Fruit fly (Drosophila melanogaster): ENCODE results near the gene Mnr.
A peak's percentile ranks its signal among the peaks of the same experiment; 100 is the strongest.

The Mnr gene

DNA sequence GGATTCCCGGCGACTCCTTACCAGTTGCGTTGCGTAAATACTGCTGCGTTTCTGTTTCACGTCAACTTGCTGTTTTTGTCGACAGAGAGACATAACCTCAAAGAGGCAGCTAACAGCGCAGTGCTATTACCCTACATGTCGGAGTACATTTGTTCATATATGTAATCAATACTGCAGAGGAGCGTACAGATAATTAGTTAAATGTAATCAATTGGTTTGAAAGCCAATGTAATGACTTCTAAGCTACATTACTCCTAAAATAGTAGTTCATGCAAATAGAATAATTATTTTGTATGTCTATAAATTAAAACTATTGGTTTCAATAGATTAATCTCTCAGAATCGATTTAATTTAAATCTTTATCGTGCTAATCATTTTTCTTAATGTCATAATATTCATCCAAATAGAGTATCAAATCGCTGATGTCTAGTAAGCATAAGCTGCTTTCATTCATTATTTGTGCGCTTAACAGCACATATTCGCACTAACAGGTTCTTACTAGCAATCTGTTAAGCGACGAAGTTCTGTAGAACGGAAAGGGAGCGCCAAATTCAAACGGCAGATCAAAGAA is 38.3 kb upstream of the Mnr start, which contains the start of the genes SLIRP1 and anox:
Gene SLIRP1 (minus strand): TSS at position 95 of the 571 bp plus-strand sequence.
Gene anox (minus strand): TSS at position 95 of the 571 bp plus-strand sequence.
- TF ChIP-seq CG32121 (GFP tag; IDR thresholded peaks at IDR 0.05) (peak; percentile 75), CG9948 (tag; optimal IDR thresholded peaks at IDR 0.05) (peak; percentile 90), CG12605 (GFP tag; IDR thresholded peaks at IDR 0.05) (peak; percentile 32; the same call in 1 of the 2 replicates), CG8301 (tag; optimal IDR thresholded peaks at IDR 0.05) (peak; percentile 89), D1 (tag; optimal IDR thresholded peaks at IDR 0.05) (peak; percentile 87), Pif1B (GFP tag; optimal IDR thresholded peaks at IDR 0.05) (peak; percentile 67), EcR (GFP tag; optimal IDR thresholded peaks at IDR 0.05) (peak; percentile 12), CG13204 (GFP tag; optimal IDR thresholded peaks at IDR 0.05) (no peak), Snoo (tag; optimal IDR thresholded peaks at IDR 0.05) (peak; percentile 88), CG17806 (tag; optimal IDR thresholded peaks at IDR 0.05) (peak; percentile 83), gl (tag; optimal IDR thresholded peaks at IDR 0.05) (peak; percentile 70), CG14655 (GFP tag; optimal IDR thresholded peaks at IDR 0.05) (peak; percentile 92), Ets98B (GFP tag; IDR thresholded peaks at IDR 0.05) (peak; percentile 55), rn (GFP tag; IDR thresholded peaks at IDR 0.05) (0 out of 2 replicates have a peak, but pooled peaks have one; percentile 26), CG10348 (GFP tag; IDR thresholded peaks at IDR 0.05) (no peak), CG34367 (tag; optimal IDR thresholded peaks at IDR 0.05) (peak; percentile 86), Pif1A (GFP tag; optimal IDR thresholded peaks at IDR 0.05) (peak; percentile 82), CG4496 (GFP tag; IDR thresholded peaks at IDR 0.05) (peak; percentile 81), fd96Ca (GFP tag; IDR thresholded peaks at IDR 0.05) (no peak), CG15710 (tag; optimal IDR thresholded peaks at IDR 0.05) (peak; percentile 91), CG8159 (tag; optimal IDR thresholded peaks at IDR 0.05) (peak; percentile 93)

dm6 chrX:21317422-21317821 is 36.5 kb upstream of the Mnr start, which contains the start of gene CG1801:
Gene CG1801 (minus strand): TSS chrX:21317522.
- TF ChIP-seq fd96Ca (GFP tag; IDR thresholded peaks at IDR 0.05) (no peak), CG34367 (tag; optimal IDR thresholded peaks at IDR 0.05) (no peak), CG8159 (tag; optimal IDR thresholded peaks at IDR 0.05) (no peak), EcR (GFP tag; optimal IDR thresholded peaks at IDR 0.05) (no peak), Pif1A (GFP tag; optimal IDR thresholded peaks at IDR 0.05) (no peak), CG8301 (tag; optimal IDR thresholded peaks at IDR 0.05) (no peak), D1 (tag; optimal IDR thresholded peaks at IDR 0.05) (no peak), Snoo (tag; optimal IDR thresholded peaks at IDR 0.05) (no peak), CG17806 (tag; optimal IDR thresholded peaks at IDR 0.05) (no peak), CG13204 (GFP tag; optimal IDR thresholded peaks at IDR 0.05) (no peak), CG15710 (tag; optimal IDR thresholded peaks at IDR 0.05) (no peak), gl (tag; optimal IDR thresholded peaks at IDR 0.05) (no peak), CG32121 (GFP tag; IDR thresholded peaks at IDR 0.05) (no peak), CG10348 (GFP tag; IDR thresholded peaks at IDR 0.05) (no peak), CG9948 (tag; optimal IDR thresholded peaks at IDR 0.05) (no peak), CG14655 (GFP tag; optimal IDR thresholded peaks at IDR 0.05) (no peak)

DNA sequence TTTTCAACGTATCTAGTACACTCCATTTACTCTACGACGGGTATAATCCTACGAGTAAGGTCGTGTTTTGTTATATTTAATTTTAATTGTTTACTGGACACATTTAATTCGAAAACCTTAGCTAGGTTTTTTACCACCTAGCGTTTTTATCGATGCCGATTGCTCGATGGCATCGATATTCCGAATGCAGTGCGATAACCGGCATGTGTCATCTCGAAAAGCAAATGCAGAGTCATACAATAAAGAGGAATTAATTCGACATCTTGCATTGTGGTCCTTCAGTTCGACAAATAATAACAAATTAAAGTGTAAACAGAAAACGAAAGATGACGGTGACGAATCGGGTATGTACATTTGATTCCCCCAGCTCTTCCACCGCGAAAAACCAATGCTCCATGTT is 34.9 kb upstream of the Mnr start, which contains the start of gene Rpt6:
Gene Rpt6 (plus strand): TSS at position 201 of the 400 bp plus-strand sequence.
- TF ChIP-seq CG4496 (GFP tag; IDR thresholded peaks at IDR 0.05) = no peak
- TF ChIP-seq CG9948 (tag; optimal IDR thresholded peaks at IDR 0.05) = no peak
- no peak for TF ChIP-seq CG15710 (tag; optimal IDR thresholded peaks at IDR 0.05)
- TF ChIP-seq CG32121 (GFP tag; IDR thresholded peaks at IDR 0.05) = no peak
- TF ChIP-seq rn (GFP tag; IDR thresholded peaks at IDR 0.05) = no peak
- no peak for TF ChIP-seq Ets98B (GFP tag; IDR thresholded peaks at IDR 0.05)
- TF ChIP-seq CG12605 (GFP tag; IDR thresholded peaks at IDR 0.05) = no peak
- no peak for TF ChIP-seq CG17806 (tag; optimal IDR thresholded peaks at IDR 0.05)
- TF ChIP-seq CG34367 (tag; optimal IDR thresholded peaks at IDR 0.05) = no peak
- TF ChIP-seq gl (tag; optimal IDR thresholded peaks at IDR 0.05) = no peak
- TF ChIP-seq CG13204 (GFP tag; optimal IDR thresholded peaks at IDR 0.05) = no peak

DNA sequence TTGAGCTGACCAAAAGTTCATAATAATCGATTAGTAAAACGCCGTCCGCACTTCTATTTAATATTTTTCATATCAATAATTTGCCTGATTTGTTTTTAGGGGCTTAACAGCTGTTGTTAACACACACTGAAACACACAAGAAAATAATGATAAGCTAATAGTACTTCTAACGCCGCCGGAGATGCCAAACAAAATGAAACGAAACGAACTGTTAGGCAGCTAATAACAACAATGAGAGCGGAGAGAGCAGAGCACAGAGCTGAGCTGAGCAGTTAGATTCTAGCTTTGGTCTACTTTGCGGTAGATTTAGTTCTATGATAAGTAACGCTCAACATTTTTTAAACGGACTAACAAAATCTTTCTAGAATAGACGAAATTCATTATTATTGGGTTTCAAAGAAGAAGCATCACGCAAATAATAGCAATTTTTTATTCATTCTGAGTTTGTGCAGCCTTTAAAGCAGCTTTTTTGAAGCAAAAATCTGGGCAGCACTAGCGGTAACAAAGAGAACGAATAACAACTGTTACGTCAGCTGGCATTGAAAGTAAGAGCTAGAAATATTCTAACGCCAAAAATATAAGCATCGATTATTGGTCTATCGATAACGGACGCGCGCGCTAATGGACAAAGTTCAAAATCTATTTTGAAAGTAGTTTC is 25.6 kb upstream of the Mnr start, which contains the start of gene Abca3:
Gene Abca3 (minus strand): TSS at position 181 of the 658 bp plus-strand sequence.
- 0 out of 3 replicates have a peak, but pooled peaks have one; percentile 35 for TF ChIP-seq fd96Ca (GFP tag; IDR thresholded peaks at IDR 0.05)
- no peak for TF ChIP-seq Ets98B (GFP tag; IDR thresholded peaks at IDR 0.05)
- no peak for TF ChIP-seq rn (GFP tag; IDR thresholded peaks at IDR 0.05)
- TF ChIP-seq Snoo (tag; optimal IDR thresholded peaks at IDR 0.05) = no peak
- TF ChIP-seq EcR (GFP tag; optimal IDR thresholded peaks at IDR 0.05) = no peak
- TF ChIP-seq CG17806 (tag; optimal IDR thresholded peaks at IDR 0.05) = no peak
- TF ChIP-seq CG15710 (tag; optimal IDR thresholded peaks at IDR 0.05) = no peak
- TF ChIP-seq CG14655 (GFP tag; optimal IDR thresholded peaks at IDR 0.05) = peak; percentile 53
- TF ChIP-seq CG34367 (tag; optimal IDR thresholded peaks at IDR 0.05) = no peak
- no peak for TF ChIP-seq D1 (tag; optimal IDR thresholded peaks at IDR 0.05)
- TF ChIP-seq CG9948 (tag; optimal IDR thresholded peaks at IDR 0.05) = no peak
- TF ChIP-seq CG13204 (GFP tag; optimal IDR thresholded peaks at IDR 0.05) = no peak
- TF ChIP-seq CG10348 (GFP tag; IDR thresholded peaks at IDR 0.05) = no peak
- TF ChIP-seq CG8301 (tag; optimal IDR thresholded peaks at IDR 0.05) = peak; percentile 60
- 0 out of 2 replicates have a peak, but pooled peaks have one; percentile 27 for TF ChIP-seq CG32121 (GFP tag; IDR thresholded peaks at IDR 0.05)
- TF ChIP-seq Pif1B (GFP tag; optimal IDR thresholded peaks at IDR 0.05) = no peak
- no peak for TF ChIP-seq CG8159 (tag; optimal IDR thresholded peaks at IDR 0.05)
- TF ChIP-seq CG4496 (GFP tag; IDR thresholded peaks at IDR 0.05) = peak; percentile 57; the same call in 2 of the 3 replicates
- TF ChIP-seq Pif1A (GFP tag; optimal IDR thresholded peaks at IDR 0.05) = no peak
- TF ChIP-seq gl (tag; optimal IDR thresholded peaks at IDR 0.05) = no peak
- TF ChIP-seq CG12605 (GFP tag; IDR thresholded peaks at IDR 0.05) = no peak

DNA sequence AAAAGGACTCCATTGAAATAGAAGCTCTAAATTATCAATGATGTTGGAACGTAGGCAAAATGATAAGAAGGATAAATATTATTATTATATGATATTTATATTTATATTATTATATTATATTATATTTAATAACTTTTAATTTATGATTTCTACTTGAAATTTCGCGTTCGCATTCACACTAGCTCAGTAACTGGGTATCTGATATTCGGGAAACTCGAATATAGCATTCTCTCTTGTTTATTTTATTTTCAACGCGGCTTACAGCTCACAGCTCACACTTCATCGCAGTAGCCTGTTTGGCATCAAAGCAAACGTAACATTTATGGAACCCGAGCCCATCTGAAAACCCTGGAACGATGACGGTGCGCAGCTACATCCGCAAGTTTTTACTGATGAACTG is 4.0 kb upstream of the Mnr start, which contains the start of gene CG1494:
Gene CG1494 (plus strand): TSS at position 301 of the 400 bp plus-strand sequence.
- TF ChIP-seq CG8301 (tag; optimal IDR thresholded peaks at IDR 0.05) (no peak), Snoo (tag; optimal IDR thresholded peaks at IDR 0.05) (no peak), Ets98B (GFP tag; IDR thresholded peaks at IDR 0.05) (no peak), CG8159 (tag; optimal IDR thresholded peaks at IDR 0.05) (no peak), CG13204 (GFP tag; optimal IDR thresholded peaks at IDR 0.05) (no peak), CG17806 (tag; optimal IDR thresholded peaks at IDR 0.05) (no peak), CG9948 (tag; optimal IDR thresholded peaks at IDR 0.05) (no peak), Pif1B (GFP tag; optimal IDR thresholded peaks at IDR 0.05) (no peak), rn (GFP tag; IDR thresholded peaks at IDR 0.05) (no peak), CG14655 (GFP tag; optimal IDR thresholded peaks at IDR 0.05) (no peak), CG15710 (tag; optimal IDR thresholded peaks at IDR 0.05) (no peak), fd96Ca (GFP tag; IDR thresholded peaks at IDR 0.05) (no peak), CG34367 (tag; optimal IDR thresholded peaks at IDR 0.05) (no peak), CG32121 (GFP tag; IDR thresholded peaks at IDR 0.05) (no peak), CG4496 (GFP tag; IDR thresholded peaks at IDR 0.05) (no peak)

All from whole organism, pupa.